Fruit fly (Drosophila melanogaster): ENCODE results near the gene pit.

Gene pit

DNA sequence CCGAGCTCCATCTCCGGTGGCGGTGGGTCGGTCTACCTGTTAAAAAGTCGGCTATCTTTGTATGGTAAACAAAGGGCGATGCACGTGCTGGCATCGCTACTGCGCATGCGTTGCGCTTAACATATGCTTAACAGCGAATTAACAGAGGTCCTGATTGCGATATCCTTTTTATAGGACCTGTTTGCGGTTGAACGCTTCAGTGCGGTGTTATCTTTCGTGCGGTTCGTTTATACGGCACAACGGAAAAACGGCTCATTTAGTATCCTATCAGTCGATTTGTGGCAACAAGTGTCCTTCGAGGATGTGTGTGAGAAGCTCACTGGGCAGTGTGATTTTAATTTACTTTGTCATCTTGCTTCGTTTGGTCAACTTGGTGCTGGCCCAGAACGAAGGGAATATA lies 46.1 kb downstream of the pit start, which contains the start of gene CG13408:
Gene CG13408, plus strand, starts transcription at position 222 of the 400 bp plus-strand sequence.
- no peak for TF ChIP-seq CG8478 (optimal IDR thresholded peaks at IDR 0.05)

DNA sequence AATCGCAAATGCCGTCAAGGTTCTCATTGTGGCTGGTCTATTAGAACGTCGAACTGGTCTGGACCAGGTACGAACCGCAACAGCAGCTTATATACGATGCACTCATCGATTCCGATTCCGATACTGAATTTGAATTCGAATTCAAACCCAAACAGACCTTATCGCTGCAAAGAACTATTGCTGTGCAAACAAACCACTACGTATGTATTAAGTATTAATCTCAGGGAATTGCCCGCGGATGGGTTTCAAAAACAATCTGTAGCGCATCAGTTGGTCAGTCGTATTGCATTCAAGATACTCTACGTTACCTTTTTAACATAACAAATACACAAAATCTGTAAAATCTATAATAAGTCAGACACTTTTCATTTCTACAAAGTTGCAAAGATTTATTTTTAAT lies 52.2 kb downstream of the pit start, which contains the start of gene BomT3:
Gene BomT3, minus strand, starts transcription at position 101 of the 400 bp plus-strand sequence.
- TF ChIP-seq EcR (GFP tag; optimal IDR thresholded peaks at IDR 0.05) (no peak), Dll (optimal IDR thresholded peaks at IDR 0.05) (no peak), psq (optimal IDR thresholded peaks at IDR 0.05) (no peak), CG8478 (optimal IDR thresholded peaks at IDR 0.05) (no peak), pan (optimal IDR thresholded peaks at IDR 0.05) (no peak), usp (GFP tag; optimal IDR thresholded peaks at IDR 0.05) (no peak)

DNA sequence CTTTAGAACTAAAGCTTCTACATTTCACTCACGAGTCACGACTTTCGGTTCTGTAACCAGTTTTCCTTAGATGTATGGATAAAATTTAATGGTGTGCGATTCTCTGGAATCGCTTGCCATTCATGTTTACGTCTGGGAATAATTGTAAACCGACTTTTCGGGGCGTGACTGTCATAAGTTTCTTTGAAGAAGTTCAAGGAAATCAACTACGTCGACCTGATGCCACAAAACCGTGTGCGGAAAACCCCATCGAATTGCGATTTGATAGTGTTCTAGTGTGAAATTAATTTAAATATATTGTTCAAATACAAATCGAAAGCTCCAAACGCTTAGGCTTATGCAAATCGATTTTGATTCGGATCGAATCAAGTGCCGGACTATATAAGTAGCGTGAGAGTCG lies 52.7 kb downstream of the pit start, which contains the start of gene BomBc3:
Gene BomBc3, plus strand, starts transcription at position 301 of the 400 bp plus-strand sequence.
- TF ChIP-seq CG8478 (optimal IDR thresholded peaks at IDR 0.05): no peak
- no peak for TF ChIP-seq usp (GFP tag; optimal IDR thresholded peaks at IDR 0.05)
- no peak for TF ChIP-seq Dll (optimal IDR thresholded peaks at IDR 0.05)
- TF ChIP-seq psq (optimal IDR thresholded peaks at IDR 0.05): no peak

Data from whole organism.